Worm (Caenorhabditis elegans): ENCODE measurements around the gene srt-47.
A peak's percentile ranks its signal among the peaks of the same experiment; 100 is the strongest.
"Not testable (repeated sequence)": the region's sequence is repeated elsewhere in the genome, so short reads cannot be mapped to it uniquely, and the experiment has no call there.

- TF ChIP-seq ama-1 (optimal IDR thresholded peaks at IDR 0.05); ama-1 (GFP tag; optimal IDR thresholded peaks at IDR 0.05); nfya-2 (GFP tag; IDR thresholded peaks at IDR 0.05); F57C9.4 (tag; optimal IDR thresholded peaks at IDR 0.05); nfya-1 (tag; optimal IDR thresholded peaks at IDR 0.05; ENCODE audit: borderline replicate concordance, insufficient read depth); efl-1 (GFP tag; optimal IDR thresholded peaks at IDR 0.05); unc-62 (GFP tag; optimal IDR thresholded peaks at IDR 0.05); cebp-2 (GFP tag; IDR thresholded peaks at IDR 0.05); dpl-1 (GFP tag; optimal IDR thresholded peaks at IDR 0.05); attf-5 (GFP tag; optimal IDR thresholded peaks at IDR 0.05); pha-4 (tag; optimal IDR thresholded peaks at IDR 0.05); snpc-4 (GFP tag; optimal IDR thresholded peaks at IDR 0.05): not testable (repeated sequence)
- peak in 1 of 4 experiments; percentile 67 for TF ChIP-seq snpc-4 (tag; optimal IDR thresholded peaks at IDR 0.05)
Measured at ce11 chrIV:15047940-15048339, 5.2 kb downstream of the srt-47 start.
